Worm (Caenorhabditis elegans): ENCODE data around the gene hhat-2.

The hhat-2 gene

DNA sequence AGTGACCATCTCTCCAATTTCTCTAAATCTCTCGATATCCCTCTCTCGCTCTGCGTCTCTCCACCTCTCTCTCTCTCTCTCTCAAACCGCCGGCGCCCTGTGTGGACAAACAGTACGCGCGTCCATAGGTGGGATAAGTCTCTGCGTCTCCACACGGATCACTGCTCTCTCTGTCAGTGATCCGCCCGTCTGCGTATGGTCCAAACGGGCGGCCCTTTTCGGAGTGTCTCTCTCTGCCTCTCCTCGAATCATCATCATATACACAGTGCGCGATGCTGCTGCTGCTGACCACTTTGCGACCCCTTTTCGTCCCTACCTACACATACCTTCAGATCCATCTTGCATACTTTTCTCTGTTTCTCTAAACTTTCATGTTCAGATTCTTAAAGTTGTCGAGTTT lies 43.4 kb upstream of the hhat-2 start:
- no peak for TF ChIP-seq R02D3.7 (tag; optimal IDR thresholded peaks at IDR 0.05)
- no peak for TF ChIP-seq lin-39 (tag; optimal IDR thresholded peaks at IDR 0.05)
- no peak for TF ChIP-seq ztf-4 (tag; optimal IDR thresholded peaks at IDR 0.05)
- peak; percentile 64 for TF ChIP-seq nhr-25 (tag; optimal IDR thresholded peaks at IDR 0.05)
- no peak for TF ChIP-seq skn-1 (tag; optimal IDR thresholded peaks at IDR 0.05)
- no peak for TF ChIP-seq elt-3 (tag; optimal IDR thresholded peaks at IDR 0.05)
- TF ChIP-seq ztf-11 (tag; optimal IDR thresholded peaks at IDR 0.05), result no peak
- no peak for TF ChIP-seq mbf-1 (tag; optimal IDR thresholded peaks at IDR 0.05)
- no peak for TF ChIP-seq nhr-77 (tag; optimal IDR thresholded peaks at IDR 0.05)
- TF ChIP-seq lsy-2 (tag; optimal IDR thresholded peaks at IDR 0.05), result peak in 1 of 2 experiments; percentile 36
- no peak for TF ChIP-seq Y55F3AM.14 (GFP tag; optimal IDR thresholded peaks at IDR 0.05)
- no peak for TF ChIP-seq ztf-1 (GFP tag; conservative IDR thresholded peaks at IDR 0.05)
- TF ChIP-seq mab-5 (tag; optimal IDR thresholded peaks at IDR 0.05), result no peak
- peak; percentile 89 for TF ChIP-seq F13H6.1 (tag; optimal IDR thresholded peaks at IDR 0.05)
- TF ChIP-seq unc-39 (tag; optimal IDR thresholded peaks at IDR 0.05), result no peak
- no peak for TF ChIP-seq nhr-11 (tag; optimal IDR thresholded peaks at IDR 0.05)
- TF ChIP-seq aly-2 (tag; optimal IDR thresholded peaks at IDR 0.05), result no peak
- TF ChIP-seq fos-1 (tag; optimal IDR thresholded peaks at IDR 0.05), result peak; percentile 64
- TF ChIP-seq unc-55 (GFP tag; optimal IDR thresholded peaks at IDR 0.05), result no peak
- TF ChIP-seq ceh-16 (tag; optimal IDR thresholded peaks at IDR 0.05), result peak; percentile 10
- no peak for TF ChIP-seq ZK546.5 (tag; optimal IDR thresholded peaks at IDR 0.05)
- no peak for TF ChIP-seq alr-1 (tag; optimal IDR thresholded peaks at IDR 0.05)
- no peak for TF ChIP-seq nhr-12 (tag; optimal IDR thresholded peaks at IDR 0.05)
- TF ChIP-seq nhr-237 (tag; optimal IDR thresholded peaks at IDR 0.05), result no peak
- peak; percentile 4 for TF ChIP-seq blmp-1 (tag; optimal IDR thresholded peaks at IDR 0.05; ENCODE audit: insufficient read depth)
- TF ChIP-seq lin-13 (GFP tag; optimal IDR thresholded peaks at IDR 0.05), result peak; percentile 2
- peak; percentile 64 for TF ChIP-seq egl-27 (tag; optimal IDR thresholded peaks at IDR 0.05)
- TF ChIP-seq ceh-82 (tag; optimal IDR thresholded peaks at IDR 0.05), result no peak
- no peak for TF ChIP-seq zag-1 (tag; optimal IDR thresholded peaks at IDR 0.05)
- peak; percentile 30 for TF ChIP-seq C34F6.9 (tag; optimal IDR thresholded peaks at IDR 0.05)
- TF ChIP-seq sem-4 (tag; optimal IDR thresholded peaks at IDR 0.05), result no peak
- TF ChIP-seq dmd-4 (tag; optimal IDR thresholded peaks at IDR 0.05), result no peak
- TF ChIP-seq gmeb-1 (tag; optimal IDR thresholded peaks at IDR 0.05), result peak; percentile 8
- TF ChIP-seq nhr-6 (tag; optimal IDR thresholded peaks at IDR 0.05), result no peak
- TF ChIP-seq elt-1 (tag; optimal IDR thresholded peaks at IDR 0.05), result no peak
- TF ChIP-seq nhr-23 (tag; optimal IDR thresholded peaks at IDR 0.05), result no peak
- no peak for TF ChIP-seq lin-11 (tag; optimal IDR thresholded peaks at IDR 0.05)
- TF ChIP-seq nhr-10 (tag; optimal IDR thresholded peaks at IDR 0.05), result no peak
- peak; percentile 87 for TF ChIP-seq sma-3 (GFP tag; optimal IDR thresholded peaks at IDR 0.05)
- TF ChIP-seq snpc-4 (tag; optimal IDR thresholded peaks at IDR 0.05), result no peak
- no peak for TF ChIP-seq ama-1 (optimal IDR thresholded peaks at IDR 0.05)
- TF ChIP-seq unc-62 (GFP tag; optimal IDR thresholded peaks at IDR 0.05), result no peak
- TF ChIP-seq nhr-21 (tag; optimal IDR thresholded peaks at IDR 0.05), result peak; percentile 77
- TF ChIP-seq mdl-1 (tag; optimal IDR thresholded peaks at IDR 0.05), result no peak
- peak; percentile 70 for TF ChIP-seq sma-9 (GFP tag; optimal IDR thresholded peaks at IDR 0.05)
- TF ChIP-seq sma-9 (tag; optimal IDR thresholded peaks at IDR 0.05), result no peak
- peak; percentile 19 for TF ChIP-seq crh-2 (tag; optimal IDR thresholded peaks at IDR 0.05)
- TF ChIP-seq peb-1 (tag; optimal IDR thresholded peaks at IDR 0.05), result no peak
- peak; percentile 90 for TF ChIP-seq nhr-129 (tag; optimal IDR thresholded peaks at IDR 0.05)

Data from whole organism, L2 larva.